Worm (Caenorhabditis elegans) whole organism, L1 larva: ENCODE results near the gene ZK1320.5.

Experiments
- C34B4.2 ChIP-seq: sonication (generic microtip); optimal IDR thresholded peaks from 2 replicates; lab custom pipeline; 2017; ENCODE audit warnings: mild to moderate bottlenecking, missing genetic modification characterization, missing compliant biosample characterization
- Y116A8C.19 ChIP-seq: sonication (generic microtip); optimal IDR thresholded peaks from 2 replicates; lab custom pipeline; 2016; ENCODE audit warnings: missing compliant biosample characterization, missing genetic modification characterization, borderline replicate concordance
- aha-1 ChIP-seq: fragments of 150-350 bp; optimal IDR thresholded peaks from 2 replicates; lab custom pipeline; 2014; ENCODE audit warnings: missing biosample characterization, missing genetic modification characterization
- blmp-1 ChIP-seq: fragments of 150-350 bp; optimal IDR thresholded peaks from 2 replicates; lab custom pipeline; 2014; ENCODE audit warnings: missing biosample characterization, missing genetic modification characterization
- ceh-63 ChIP-seq: fragments of 200-800 bp; sonication (Bioruptor generic); optimal IDR thresholded peaks from 2 replicates; lab custom pipeline; 2018; ENCODE audit warnings: mild to moderate bottlenecking, missing genetic modification characterization, missing compliant biosample characterization
- ceh-82 ChIP-seq, 3 experiments: fragments of 150-350 bp in 1 of 3; sonication (generic microtip) in 2 of 3; optimal IDR thresholded peaks; 2 replicates each; lab custom pipeline; 2014 to 2017; ENCODE audit warnings: missing biosample characterization in 3 of 3, missing genetic modification characterization in 3 of 3
- ceh-90 ChIP-seq: sonication (generic microtip); optimal IDR thresholded peaks from 2 replicates; lab custom pipeline; 2016; ENCODE audit warnings: missing genetic modification characterization, missing compliant biosample characterization
- ces-1 ChIP-seq: fragments of 150-350 bp; optimal IDR thresholded peaks from 2 replicates; lab custom pipeline; 2014; ENCODE audit warnings: missing biosample characterization, missing genetic modification reagents, missing genetic modification characterization
- dpl-1 ChIP-seq, 3 experiments: fragments of 150-350 bp in 2 of 3; sonication (generic microtip) in 1 of 3; optimal IDR thresholded peaks; 2 replicates each; lab custom pipeline; 2014 to 2017; ENCODE audit warnings: missing biosample characterization in 3 of 3, missing genetic modification characterization in 3 of 3, missing genetic modification reagents in 3 of 3
- efl-1 ChIP-seq, 4 experiments: fragments of 150-350 bp; optimal IDR thresholded peaks in 3 of 4; peaks in 1 of 4; 1 replicate in 1 of 4; 2 replicates in 3 of 4; lab custom pipeline; 2014; ENCODE audit warnings: missing biosample characterization in 2 of 4, missing genetic modification characterization in 2 of 4, missing genetic modification reagents in 2 of 4
- efl-3 ChIP-seq: fragments of 200-800 bp; sonication (Bioruptor generic); optimal IDR thresholded peaks from 2 replicates; lab custom pipeline; 2018; ENCODE audit warnings: mild to moderate bottlenecking, missing genetic modification characterization, missing compliant biosample characterization
- egl-13 ChIP-seq: sonication (generic microtip); optimal IDR thresholded peaks from 2 replicates; lab custom pipeline; 2016; ENCODE audit warnings: missing genotype, missing genetic modification reagents, missing genetic modification characterization, missing compliant biosample characterization
- ets-5 ChIP-seq: fragments of 200-800 bp; sonication (Bioruptor generic); IDR thresholded peaks from 2 replicates; pipeline ENCODE4 v1.3.6; 2022; ENCODE audit warnings: missing genetic modification characterization, missing compliant biosample characterization
- fkh-10 ChIP-seq: sonication (generic microtip); optimal IDR thresholded peaks from 2 replicates; lab custom pipeline; 2017; ENCODE audit warnings: missing biosample characterization, missing genetic modification reagents, missing genetic modification characterization
- fkh-4 ChIP-seq: sonication (generic microtip); optimal IDR thresholded peaks from 2 replicates; lab custom pipeline; 2016; ENCODE audit warnings: missing compliant biosample characterization, missing genetic modification characterization, borderline replicate concordance
- fkh-8 ChIP-seq: sonication (generic microtip); optimal IDR thresholded peaks from 2 replicates; lab custom pipeline; 2016; ENCODE audit warnings: mild to moderate bottlenecking, missing genetic modification characterization, missing compliant biosample characterization
- grh-1 ChIP-seq: fragments of 200-800 bp; sonication (Bioruptor generic); IDR thresholded peaks from 2 replicates; pipeline ENCODE4 v1.3.6; 2022; ENCODE audit warnings: missing genetic modification reagents, missing genetic modification characterization, missing compliant biosample characterization
- hlh-17 ChIP-seq: fragments of 200-800 bp; sonication (Bioruptor generic); optimal IDR thresholded peaks from 2 replicates; lab custom pipeline; 2018; ENCODE audit warnings: missing genetic modification characterization, mild to moderate bottlenecking, missing compliant biosample characterization, moderate library complexity, borderline replicate concordance
- hpl-2 ChIP-seq: fragments of 150-350 bp; optimal IDR thresholded peaks from 2 replicates; lab custom pipeline; 2014; ENCODE audit warnings: missing biosample characterization, missing genetic modification reagents, missing genetic modification characterization
- isw-1 ChIP-seq: fragments of 200-800 bp; sonication (Bioruptor generic); IDR thresholded peaks from 2 replicates; pipeline ENCODE4 v1.3.6; 2022; ENCODE audit warnings: missing genetic modification characterization, missing compliant biosample characterization
- jun-1 ChIP-seq: fragments of 150-350 bp; optimal IDR thresholded peaks from 2 replicates; lab custom pipeline; 2014; ENCODE audit warnings: missing biosample characterization, missing genetic modification reagents, missing genetic modification characterization
- lin-13 ChIP-seq: fragments of 150-350 bp; optimal IDR thresholded peaks from 2 replicates; lab custom pipeline; 2014; ENCODE audit warnings: missing biosample characterization, missing genetic modification reagents, missing genetic modification characterization
- lin-14 ChIP-seq: fragments of 200-800 bp; sonication (Bioruptor generic); optimal IDR thresholded peaks from 2 replicates; lab custom pipeline; 2018; ENCODE audit warnings: mild to moderate bottlenecking, missing genetic modification characterization, moderate library complexity, missing compliant biosample characterization
- lin-15B ChIP-seq: fragments of 150-350 bp; sonication (generic microtip); optimal IDR thresholded peaks from 3 replicates; lab custom pipeline; 2014; ENCODE audit warnings: missing biosample characterization, missing genetic modification characterization
- lin-35 ChIP-seq, 2 experiments: fragments of 150-350 bp; optimal IDR thresholded peaks; 2 replicates each; lab custom pipeline; 2014; ENCODE audit warnings: missing biosample characterization in 2 of 2, missing genetic modification characterization in 2 of 2, missing genetic modification reagents in 2 of 2
- lin-39 ChIP-seq: fragments of 150-350 bp; optimal IDR thresholded peaks from 2 replicates; lab custom pipeline; 2014; ENCODE audit warnings: missing biosample characterization, missing genetic modification reagents, missing genetic modification characterization
- lir-3 ChIP-seq: sonication (generic microtip); optimal IDR thresholded peaks from 2 replicates; lab custom pipeline; 2016; ENCODE audit warnings: mild to moderate bottlenecking, missing genetic modification characterization, moderate library complexity, missing compliant biosample characterization; ENCODE audit not compliant: poor library complexity
- lsy-2 ChIP-seq, 2 experiments: fragments of 150-350 bp; optimal IDR thresholded peaks; 2 replicates each; lab custom pipeline; 2014; ENCODE audit warnings: missing biosample characterization in 2 of 2, missing genetic modification characterization in 2 of 2
- mdl-1 ChIP-seq, 2 experiments: fragments of 150-350 bp; optimal IDR thresholded peaks; 2 replicates each; lab custom pipeline; 2014 to 2017; ENCODE audit warnings: missing biosample characterization in 2 of 2, missing genetic modification characterization in 2 of 2, inconsistent platforms in 1 of 2
- mef-2 ChIP-seq: fragments of 150-350 bp; optimal IDR thresholded peaks from 2 replicates; lab custom pipeline; 2014; ENCODE audit warnings: missing biosample characterization, missing genetic modification characterization
- nhr-11 ChIP-seq: fragments of 150-350 bp; optimal IDR thresholded peaks from 2 replicates; lab custom pipeline; 2014; ENCODE audit warnings: missing biosample characterization, missing genetic modification characterization
- nhr-19 ChIP-seq: fragments of 200-800 bp; sonication (Bioruptor generic); conservative IDR thresholded peaks from 2 replicates; pipeline ENCODE4 v1.3.6; 2022; ENCODE audit warnings: missing genetic modification characterization, missing compliant biosample characterization
- nhr-20 ChIP-seq: sonication (generic microtip); optimal IDR thresholded peaks from 2 replicates; lab custom pipeline; 2016; ENCODE audit warnings: mild to moderate bottlenecking, missing genetic modification characterization, missing compliant biosample characterization
- nhr-237 ChIP-seq: fragments of 150-350 bp; optimal IDR thresholded peaks from 2 replicates; lab custom pipeline; 2014; ENCODE audit warnings: missing biosample characterization, missing genetic modification characterization
- nhr-71 ChIP-seq: sonication (generic microtip); optimal IDR thresholded peaks from 2 replicates; lab custom pipeline; 2016; ENCODE audit warnings: mild to moderate bottlenecking, missing genetic modification characterization, moderate library complexity, missing compliant biosample characterization
- nhr-84 ChIP-seq: sonication (generic microtip); optimal IDR thresholded peaks from 2 replicates; lab custom pipeline; 2017; ENCODE audit warnings: missing biosample characterization, missing genetic modification characterization
- nhr-85 ChIP-seq: sonication (generic microtip); peaks from one replicate; lab custom pipeline; 2016; ENCODE audit warnings: missing genetic modification characterization, inconsistent platforms, missing compliant biosample characterization
- pax-3 ChIP-seq: fragments of 200-800 bp; sonication (Bioruptor generic); optimal IDR thresholded peaks from 2 replicates; lab custom pipeline; 2018; ENCODE audit warnings: mild to moderate bottlenecking, missing genetic modification characterization, moderate library complexity, missing compliant biosample characterization
- pqm-1 ChIP-seq: sonication (generic microtip); optimal IDR thresholded peaks from 3 replicates; lab custom pipeline; 2017; ENCODE audit warnings: missing biosample characterization, missing genetic modification characterization
- rnt-1 ChIP-seq: sonication (generic microtip); optimal IDR thresholded peaks from 2 replicates; lab custom pipeline; 2016; ENCODE audit warnings: mild to moderate bottlenecking, missing genetic modification characterization, moderate library complexity, missing compliant biosample characterization
- skn-1 ChIP-seq: fragments of 150-350 bp; optimal IDR thresholded peaks from 2 replicates; lab custom pipeline; 2014; ENCODE audit warnings: missing biosample characterization, missing genetic modification characterization
- snpc-4 ChIP-seq: fragments of 150-350 bp; optimal IDR thresholded peaks from 2 replicates; lab custom pipeline; 2014; ENCODE audit warnings: missing biosample characterization, missing genetic modification characterization
- sox-4 ChIP-seq: sonication (generic microtip); optimal IDR thresholded peaks from 2 replicates; lab custom pipeline; 2016; ENCODE audit warnings: missing genetic modification characterization, missing compliant biosample characterization
- sup-37 ChIP-seq: fragments of 200-800 bp; sonication (Bioruptor generic); optimal IDR thresholded peaks from 2 replicates; lab custom pipeline; 2018; ENCODE audit warnings: mild to moderate bottlenecking, missing genetic modification characterization, missing compliant biosample characterization
- swsn-7 ChIP-seq: sonication (generic microtip); optimal IDR thresholded peaks from 2 replicates; lab custom pipeline; 2016; ENCODE audit warnings: missing genetic modification characterization, missing compliant biosample characterization
- tlp-1 ChIP-seq: fragments of 150-350 bp; optimal IDR thresholded peaks from 2 replicates; lab custom pipeline; 2014; ENCODE audit warnings: missing biosample characterization, missing genetic modification characterization
- unc-30 ChIP-seq: sonication (generic microtip); optimal IDR thresholded peaks from 2 replicates; lab custom pipeline; 2017; ENCODE audit warnings: missing biosample characterization, missing genetic modification characterization
- unc-62 ChIP-seq: fragments of 150-350 bp; optimal IDR thresholded peaks from 2 replicates; lab custom pipeline; 2014; ENCODE audit warnings: missing biosample characterization, missing genetic modification reagents, missing genetic modification characterization
- vab-15 ChIP-seq: sonication (generic microtip); optimal IDR thresholded peaks from 2 replicates; lab custom pipeline; 2017; ENCODE audit warnings: missing genotype, mild to moderate bottlenecking, missing genetic modification characterization, missing compliant biosample characterization
- zag-1 ChIP-seq: fragments of 150-350 bp; optimal IDR thresholded peaks from 2 replicates; lab custom pipeline; 2014; ENCODE audit warnings: missing biosample characterization, missing genetic modification characterization
- zip-4 ChIP-seq: fragments of 200-800 bp; sonication (Bioruptor generic); optimal IDR thresholded peaks from 2 replicates; lab custom pipeline; 2018; ENCODE audit warnings: mild to moderate bottlenecking, missing genetic modification characterization, moderate library complexity, missing compliant biosample characterization
- ztf-11 ChIP-seq, 2 experiments: sonication (generic microtip); optimal IDR thresholded peaks; 2 replicates each; lab custom pipeline; 2016 to 2017; ENCODE audit warnings: missing genetic modification characterization in 2 of 2, missing biosample characterization in 1 of 2, missing compliant biosample characterization in 1 of 2
- ztf-4 ChIP-seq: fragments of 150-350 bp; optimal IDR thresholded peaks from 2 replicates; lab custom pipeline; 2014; ENCODE audit warnings: missing biosample characterization, missing genetic modification characterization

Gene ZK1320.5

DNA sequence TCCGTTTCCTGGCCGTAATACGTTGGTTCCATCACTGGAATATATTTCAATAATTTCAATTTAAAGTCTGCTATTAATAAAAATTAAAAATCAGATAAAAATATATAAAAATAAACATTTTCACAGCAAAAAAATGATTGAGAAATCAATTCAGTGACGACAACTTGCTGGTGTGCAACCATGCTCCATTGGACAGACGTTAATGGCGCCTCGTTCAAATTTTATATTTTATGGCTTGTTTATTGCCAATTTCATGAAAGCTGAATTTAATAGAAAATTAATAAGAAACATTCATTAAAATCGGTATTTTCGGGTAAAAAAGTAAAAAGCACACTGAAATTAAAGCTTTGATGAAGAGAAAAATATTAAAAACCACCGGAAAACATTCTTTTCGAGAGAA lies 40.7 kb upstream of the ZK1320.5 start, which contains the start of gene Y53C12A.3 (continued):
- TF ChIP-seq unc-30 (tag; lab: Kevin White, UChicago) (no peak), isw-1 (GFP tag; lab: Robert Waterston, UW) (no peak), sup-37 (no peak), ceh-90 (tag; lab: Kevin White, UChicago) (no peak), nhr-19 (GFP tag; lab: Robert Waterston, UW) (no peak), dpl-1 (GFP tag; optimal IDR thresholded peaks at IDR 0.05; lab: Kevin White, UChicago) (peak; percentile 82 to 94 (median 90)), jun-1 (tag; lab: Kevin White, UChicago) (no peak), lin-13 (no peak), efl-1 (optimal IDR thresholded peaks at IDR 0.05; lab: Kevin White, UChicago) (peak; percentile 85 to 90), efl-1 (GFP tag; optimal IDR thresholded peaks at IDR 0.05 in 1 of 2; lab: Kevin White, UChicago) (peak; percentile 93 to 99), unc-62 (GFP tag; lab: Kevin White, UChicago) (no peak), snpc-4 (tag; lab: Kevin White, UChicago) (no peak), lsy-2 (tag; optimal IDR thresholded peaks at IDR 0.05; lab: Kevin White, UChicago) (peak; percentile 50 to 81), zag-1 (no peak), ztf-11 (tag; optimal IDR thresholded peaks at IDR 0.05; lab: Kevin White, UChicago) (no peak), efl-3 (GFP tag; lab: Kevin White, UChicago) (no peak), rnt-1 (tag; lab: Kevin White, UChicago) (no peak), ceh-82 (tag; optimal IDR thresholded peaks at IDR 0.05; lab: Kevin White, UChicago) (peak in 1 of 3 experiments; percentile 40), nhr-84 (no peak), pqm-1 (tag; lab: Kevin White, UChicago) (no peak), tlp-1 (tag; lab: Kevin White, UChicago) (no peak), nhr-11 (no peak), lir-3 (tag; lab: Kevin White, UChicago) (no peak), fkh-4 (tag; lab: Kevin White, UChicago) (no peak), ceh-63 (GFP tag; lab: Kevin White, UChicago) (no peak), egl-13 (tag; lab: Kevin White, UChicago) (no peak), fkh-10 (GFP tag; lab: Kevin White, UChicago) (no peak), blmp-1 (peak; percentile 51), Y116A8C.19 (tag; lab: Kevin White, UChicago) (no peak), nhr-85 (tag; lab: Kevin White, UChicago) (no peak), zip-4 (GFP tag; lab: Kevin White, UChicago) (no peak), vab-15 (tag; lab: Kevin White, UChicago) (no peak), lin-35 (GFP tag; optimal IDR thresholded peaks at IDR 0.05; lab: Kevin White, UChicago) (peak; percentile 91 to 97), sox-4 (tag; lab: Kevin White, UChicago) (no peak), ztf-4 (no peak), ces-1 (GFP tag; lab: Kevin White, UChicago) (no peak), hpl-2 (GFP tag; lab: Kevin White, UChicago) (no peak), C34B4.2 (tag; lab: Kevin White, UChicago) (no peak), skn-1 (tag; lab: Kevin White, UChicago) (peak; percentile 57), pax-3 (tag; lab: Kevin White, UChicago) (no peak), fkh-8 (tag; lab: Kevin White, UChicago) (no peak), lin-14 (GFP tag; lab: Kevin White, UChicago) (peak; percentile 38), nhr-237 (tag; lab: Kevin White, UChicago) (no peak), ets-5 (GFP tag; lab: Robert Waterston, UW) (no peak), nhr-71 (peak; percentile 44), lin-39 (tag; lab: Kevin White, UChicago) (no peak), lin-15B (no peak), aha-1 (no peak), grh-1 (GFP tag; lab: Robert Waterston, UW) (no peak), nhr-20 (tag; lab: Kevin White, UChicago) (peak; percentile 47), hlh-17 (no peak), swsn-7 (no peak), mdl-1 (tag; optimal IDR thresholded peaks at IDR 0.05; lab: Kevin White, UChicago) (no peak), mef-2 (no peak)
